Fruit fly (Drosophila melanogaster) whole organism, embryonic: ENCODE results near the gene CG13700.

Experiments used
- Abd-B ChIP-seq: fragments of 200-800 bp; sonication (Bioruptor generic); optimal IDR thresholded peaks from 2 replicates; lab custom pipeline; 2018; ENCODE audit warnings: missing biosample characterization, mild to moderate bottlenecking, missing genetic modification characterization, moderate library complexity
- Asciz ChIP-seq: fragments of 200-800 bp; sonication (Bioruptor generic); optimal IDR thresholded peaks from 2 replicates; lab custom pipeline; 2017; ENCODE audit warnings: missing biosample characterization, mild to moderate bottlenecking, missing genetic modification characterization, missing genetic modification reagents
- B-H2 ChIP-seq: fragments of 200-800 bp; sonication (Bioruptor generic); optimal IDR thresholded peaks from 2 replicates; lab custom pipeline; 2018; ENCODE audit warnings: missing biosample characterization, mild to moderate bottlenecking, missing genetic modification characterization
- CG10274 ChIP-seq: fragments of 200-800 bp; sonication (Bioruptor generic); optimal IDR thresholded peaks from 3 replicates; lab custom pipeline; 2017; ENCODE audit warnings: missing biosample characterization, mild to moderate bottlenecking, missing genetic modification characterization
- CG10979 ChIP-seq: fragments of 200-800 bp; sonication (Bioruptor generic); optimal IDR thresholded peaks from 2 replicates; lab custom pipeline; 2018; ENCODE audit warnings: missing biosample characterization, mild to moderate bottlenecking, missing genetic modification characterization, moderate library complexity
- CG12071 ChIP-seq: fragments of 200-800 bp; sonication (Bioruptor generic); optimal IDR thresholded peaks from 3 replicates; lab custom pipeline; 2018; ENCODE audit warnings: missing biosample characterization, mild to moderate bottlenecking, missing genetic modification characterization
- CG12299 ChIP-seq: fragments of 200-800 bp; sonication (Bioruptor generic); optimal IDR thresholded peaks from 2 replicates; lab custom pipeline; 2018; ENCODE audit warnings: missing biosample characterization, mild to moderate bottlenecking, missing genetic modification characterization
- CG13775 ChIP-seq: fragments of 200-800 bp; sonication (Bioruptor generic); optimal IDR thresholded peaks from 3 replicates; lab custom pipeline; 2017; ENCODE audit warnings: missing biosample characterization, mild to moderate bottlenecking, missing genetic modification characterization
- CG13894 ChIP-seq: fragments of 200-800 bp; sonication (Bioruptor generic); optimal IDR thresholded peaks from 3 replicates; lab custom pipeline; 2018; ENCODE audit warnings: missing biosample characterization, mild to moderate bottlenecking, missing genetic modification characterization, moderate library complexity
- CG14050 ChIP-seq: fragments of 200-800 bp; sonication (Bioruptor generic); IDR thresholded peaks from 3 replicates; pipeline ENCODE4 v1.3.6; 2022; ENCODE audit warnings: missing biosample characterization, missing genetic modification characterization
- CG15696 ChIP-seq: fragments of 200-800 bp; sonication (Bioruptor generic); optimal IDR thresholded peaks from 2 replicates; lab custom pipeline; 2019; ENCODE audit warnings: missing biosample characterization, mild to moderate bottlenecking, missing genetic modification characterization, moderate library complexity
- CG17359 ChIP-seq: fragments of 200-800 bp; sonication (Bioruptor generic); optimal IDR thresholded peaks from 3 replicates; lab custom pipeline; 2018; ENCODE audit warnings: missing biosample characterization, mild to moderate bottlenecking, missing genetic modification characterization, moderate library complexity
- CG17385 ChIP-seq: fragments of 200-800 bp; sonication (Bioruptor generic); optimal IDR thresholded peaks from 3 replicates; lab custom pipeline; 2018; ENCODE audit warnings: missing biosample characterization, mild to moderate bottlenecking, missing genetic modification characterization
- CG17568 ChIP-seq: fragments of 200-800 bp; sonication (Bioruptor generic); optimal IDR thresholded peaks from 2 replicates; lab custom pipeline; 2018; ENCODE audit warnings: missing biosample characterization, mild to moderate bottlenecking, missing genetic modification characterization, moderate library complexity
- CG18011 ChIP-seq: fragments of 200-800 bp; sonication (Bioruptor generic); optimal IDR thresholded peaks from 2 replicates; lab custom pipeline; 2017; ENCODE audit warnings: missing biosample characterization, missing genetic modification characterization, mild to moderate bottlenecking, moderate library complexity, missing genotype
- CG2116 ChIP-seq: fragments of 200-800 bp; sonication (Bioruptor generic); optimal IDR thresholded peaks from 3 replicates; lab custom pipeline; 2018; ENCODE audit warnings: missing biosample characterization, mild to moderate bottlenecking, missing genetic modification characterization
- CG2889 ChIP-seq: fragments of 200-800 bp; sonication (Bioruptor generic); IDR thresholded peaks from 3 replicates; pipeline ENCODE4 v1.3.6; 2022; ENCODE audit warnings: missing biosample characterization, missing genetic modification characterization
- CG31441 ChIP-seq: fragments of 200-800 bp; sonication (Bioruptor generic); IDR thresholded peaks from 2 replicates; pipeline ENCODE4 v1.3.6; 2022; ENCODE audit warnings: missing biosample characterization, missing genetic modification characterization
- CG33557 ChIP-seq: fragments of 200-800 bp; sonication (Bioruptor generic); optimal IDR thresholded peaks from 2 replicates; lab custom pipeline; 2019; ENCODE audit warnings: missing biosample characterization, mild to moderate bottlenecking, missing genetic modification characterization, moderate library complexity
- CG4854 ChIP-seq: fragments of 200-800 bp; sonication (Bioruptor generic); optimal IDR thresholded peaks from 2 replicates; lab custom pipeline; 2016; ENCODE audit warnings: missing biosample characterization, missing genetic modification characterization, inconsistent platforms
- CG7987 ChIP-seq: fragments of 200-800 bp; sonication (Bioruptor generic); optimal IDR thresholded peaks from 2 replicates; lab custom pipeline; 2018; ENCODE audit warnings: missing biosample characterization, mild to moderate bottlenecking, missing genetic modification characterization, moderate library complexity
- CG9609 ChIP-seq: fragments of 200-800 bp; sonication (Bioruptor generic); optimal IDR thresholded peaks from 3 replicates; lab custom pipeline; 2016; ENCODE audit warnings: missing biosample characterization, missing genetic modification characterization
- Dad ChIP-seq: fragments of 200-800 bp; sonication (Bioruptor generic); optimal IDR thresholded peaks from 3 replicates; lab custom pipeline; 2016; ENCODE audit warnings: missing biosample characterization, missing genetic modification characterization
- Dek ChIP-seq: fragments of 200-800 bp; sonication (Bioruptor generic); optimal IDR thresholded peaks from 3 replicates; lab custom pipeline; 2019; ENCODE audit warnings: missing biosample characterization, mild to moderate bottlenecking, missing genetic modification characterization, moderate library complexity
- Elba2 ChIP-seq: fragments of 200-800 bp; sonication (Bioruptor generic); optimal IDR thresholded peaks from 3 replicates; lab custom pipeline; 2016; ENCODE audit warnings: missing biosample characterization, missing genetic modification characterization
- HLH3B ChIP-seq: fragments of 200-800 bp; sonication (Bioruptor generic); IDR thresholded peaks from 2 replicates; pipeline ENCODE4 v1.3.6; 2022; ENCODE audit warnings: missing biosample characterization, missing genetic modification characterization
- Lim3 ChIP-seq: fragments of 200-800 bp; sonication (Bioruptor generic); IDR thresholded peaks from 2 replicates; pipeline ENCODE4 v1.3.6; 2022; ENCODE audit warnings: missing biosample characterization, missing genetic modification characterization
- NfI ChIP-seq: fragments of 200-800 bp; sonication (Bioruptor generic); optimal IDR thresholded peaks from 3 replicates; lab custom pipeline; 2018; ENCODE audit warnings: missing biosample characterization, mild to moderate bottlenecking, missing genetic modification characterization, moderate library complexity
- Opbp ChIP-seq: fragments of 200-800 bp; sonication (Bioruptor generic); IDR thresholded peaks from 3 replicates; pipeline ENCODE4 v1.3.6; 2022; ENCODE audit warnings: missing biosample characterization, missing genetic modification characterization; ENCODE audit not compliant: partially characterized antibody
- Ravus ChIP-seq: fragments of 200-800 bp; sonication (Bioruptor generic); IDR thresholded peaks from 2 replicates; pipeline ENCODE4 v1.3.6; 2022; ENCODE audit warnings: missing biosample characterization, missing genetic modification characterization
- aop ChIP-seq: fragments of 200-800 bp; sonication (Bioruptor generic); IDR thresholded peaks from 2 replicates; pipeline ENCODE4 v1.3.6; 2022; ENCODE audit warnings: missing biosample characterization, missing genetic modification characterization
- ap ChIP-seq: fragments of 200-800 bp; sonication (Bioruptor generic); IDR thresholded peaks from 2 replicates; pipeline ENCODE4 v1.3.6; 2022; ENCODE audit warnings: missing biosample characterization, missing genetic modification characterization
- ara ChIP-seq: fragments of 200-800 bp; sonication (Bioruptor generic); IDR thresholded peaks from 2 replicates; pipeline ENCODE4 v1.3.6; 2022; ENCODE audit warnings: missing biosample characterization, missing genetic modification characterization
- bbx ChIP-seq: fragments of 200-800 bp; sonication (Bioruptor generic); IDR thresholded peaks from 2 replicates; pipeline ENCODE4 v1.3.6; 2022; ENCODE audit warnings: missing biosample characterization, missing genetic modification characterization; ENCODE audit not compliant: partially characterized antibody
- cg ChIP-seq: fragments of 200-800 bp; sonication (Bioruptor generic); optimal IDR thresholded peaks from 3 replicates; lab custom pipeline; 2019; ENCODE audit warnings: missing biosample characterization, mild to moderate bottlenecking, missing genetic modification characterization, moderate library complexity
- dmrt11E ChIP-seq: fragments of 200-800 bp; sonication (Bioruptor generic); optimal IDR thresholded peaks from 3 replicates; lab custom pipeline; 2018; ENCODE audit warnings: missing biosample characterization, mild to moderate bottlenecking, missing genetic modification characterization, moderate library complexity
- emc ChIP-seq: fragments of 200-800 bp; sonication (Bioruptor generic); optimal IDR thresholded peaks from 2 replicates; lab custom pipeline; 2016; ENCODE audit warnings: missing biosample characterization, missing genetic modification characterization
- fd3F ChIP-seq: fragments of 200-800 bp; sonication (Bioruptor generic); optimal IDR thresholded peaks from 2 replicates; lab custom pipeline; 2018; ENCODE audit warnings: missing biosample characterization, mild to moderate bottlenecking, missing genetic modification characterization, moderate library complexity
- gro ChIP-seq: fragments of 200-800 bp; sonication (Bioruptor generic); optimal IDR thresholded peaks from 2 replicates; lab custom pipeline; 2016; ENCODE audit warnings: missing biosample characterization, missing genetic modification characterization
- jumu ChIP-seq: fragments of 200-800 bp; sonication (Bioruptor generic); optimal IDR thresholded peaks from 3 replicates; lab custom pipeline; 2016; ENCODE audit warnings: missing biosample characterization, missing genetic modification characterization
- kah ChIP-seq: fragments of 200-800 bp; sonication (Bioruptor generic); optimal IDR thresholded peaks from 2 replicates; lab custom pipeline; 2018; ENCODE audit warnings: missing biosample characterization, mild to moderate bottlenecking, missing genetic modification characterization
- kni ChIP-seq: fragments of 200-800 bp; sonication (Bioruptor generic); optimal IDR thresholded peaks from 3 replicates; lab custom pipeline; 2017; ENCODE audit warnings: mild to moderate bottlenecking, missing biosample characterization, missing genetic modification reagents, missing genetic modification characterization
- prd ChIP-seq, 3 experiments: fragments of >200 bp in 2 of 3; fragments of 200-800 bp in 1 of 3; sonication (Bioruptor generic) in 1 of 3; optimal IDR thresholded peaks in 2 of 3; IDR thresholded peaks in 1 of 3; 2 replicates in 2 of 3; 3 replicates in 1 of 3; pipeline versions ENCODE4 v1.3.6 to Lab custom; 2017 to 2022; ENCODE audit warnings: missing biosample characterization in 1 of 3, missing genetic modification characterization in 1 of 3
- pros ChIP-seq: fragments of 200-800 bp; sonication (Bioruptor generic); optimal IDR thresholded peaks from 3 replicates; lab custom pipeline; 2019; ENCODE audit warnings: missing biosample characterization, mild to moderate bottlenecking, missing genetic modification characterization, moderate library complexity
- sim ChIP-seq: fragments of 200-800 bp; sonication (Bioruptor generic); IDR thresholded peaks from 2 replicates; pipeline ENCODE4 v1.3.6; 2022; ENCODE audit warnings: missing biosample characterization, missing genetic modification characterization
- sna ChIP-seq: fragments of 200-800 bp; sonication (Bioruptor generic); IDR thresholded peaks from 2 replicates; pipeline ENCODE4 v1.3.6; 2022; ENCODE audit warnings: missing biosample characterization, missing genetic modification characterization; ENCODE audit not compliant: partially characterized antibody
- sqz ChIP-seq: fragments of 200-800 bp; sonication (Bioruptor generic); optimal IDR thresholded peaks from 3 replicates; lab custom pipeline; 2018; ENCODE audit warnings: missing biosample characterization, mild to moderate bottlenecking, missing genetic modification characterization
- sr ChIP-seq: fragments of 200-800 bp; sonication (Bioruptor generic); IDR thresholded peaks from 3 replicates; pipeline ENCODE4 v1.3.6; 2022; ENCODE audit warnings: missing biosample characterization, missing genetic modification characterization
- unc-4 ChIP-seq: fragments of 200-800 bp; sonication (Bioruptor generic); IDR thresholded peaks from 2 replicates; pipeline ENCODE4 v1.3.6; 2022; ENCODE audit warnings: missing biosample characterization, missing genetic modification characterization; ENCODE audit not compliant: partially characterized antibody

Gene CG13700

dm6 chr3L:18348664-18349063 lies 47.6 kb upstream of the CG13700 start (continued):
- TF ChIP-seq CG17359 (peak; percentile 68), ara (GFP tag; lab: Robert Waterston, UW) (peak; percentile 58; the same call in 1 of the 2 replicates), CG31441 (peak; percentile 89), CG17385 (GFP tag; lab: Kevin White, UChicago) (peak; percentile 62), unc-4 (GFP tag; lab: Robert Waterston, UW) (no peak), CG7987 (GFP tag; lab: Kevin White, UChicago) (no peak), dmrt11E (peak; percentile 97), fd3F (GFP tag; lab: Kevin White, UChicago) (no peak), sr (GFP tag; lab: Robert Waterston, UW) (no peak), CG14050 (GFP tag; lab: Robert Waterston, UW) (no peak), CG10979 (peak; percentile 95), CG18011 (GFP tag; lab: Kevin White, UChicago) (no peak), CG10274 (no peak), CG9609 (GFP tag; lab: Kevin White, UChicago) (peak; percentile 33), aop (GFP tag; lab: Robert Waterston, UW) (no peak), Lim3 (GFP tag; lab: Robert Waterston, UW) (no peak), CG12299 (tag; lab: Kevin White, UChicago) (peak; percentile 9), CG33557 (GFP tag; lab: Kevin White, UChicago) (peak; percentile 90), emc (GFP tag; lab: Kevin White, UChicago) (no peak), kni (GFP tag; lab: Kevin White, UChicago) (peak; percentile 12), Opbp (GFP tag; lab: Robert Waterston, UW) (no peak), Abd-B (GFP tag; lab: Kevin White, UChicago) (peak; percentile 75), sim (GFP tag; lab: Robert Waterston, UW) (peak; percentile 46; the same call in 1 of the 2 replicates), Ravus (no peak; the same call in 1 of the 2 replicates), Asciz (GFP tag; lab: Kevin White, UChicago) (peak; percentile 75), ap (peak; percentile 49; the same call in 1 of the 2 replicates), Dek (tag; lab: Kevin White, UChicago) (no peak), CG15696 (tag; lab: Kevin White, UChicago) (peak; percentile 94), CG4854 (GFP tag; lab: Kevin White, UChicago) (peak; percentile 59), NfI (GFP tag; lab: Kevin White, UChicago) (peak; percentile 11), B-H2 (GFP tag; lab: Kevin White, UChicago) (no peak), HLH3B (GFP tag; lab: Robert Waterston, UW) (peak; percentile 55), gro (no peak), cg (GFP tag; lab: Kevin White, UChicago) (no peak), Elba2 (peak; percentile 80), CG2116 (peak; percentile 51), Dad (no peak), pros (GFP tag; lab: Kevin White, UChicago) (peak; percentile 55), CG13894 (tag; lab: Kevin White, UChicago) (no peak), bbx (GFP tag; lab: Robert Waterston, UW) (no peak), CG17568 (GFP tag; lab: Kevin White, UChicago) (peak; percentile 57), sna (GFP tag; lab: Robert Waterston, UW) (no peak), CG13775 (GFP tag; lab: Kevin White, UChicago) (peak; percentile 82), prd (optimal IDR thresholded peaks at IDR 0.05; lab: Kevin White, UChicago) (no peak), prd (GFP tag; IDR thresholded peaks at IDR 0.05; lab: Robert Waterston, UW) (peak; percentile 93), sqz (GFP tag; lab: Kevin White, UChicago) (peak; percentile 77), CG12071 (GFP tag; lab: Kevin White, UChicago) (no peak), kah (GFP tag; lab: Kevin White, UChicago) (peak; percentile 31), CG2889 (peak; percentile 31; the same call in 1 of the 3 replicates), jumu (GFP tag; lab: Kevin White, UChicago) (peak; percentile 48)
